Worm (Caenorhabditis elegans) whole organism, dauer: ENCODE data around the gene scav-2.

Experiments used
- unc-62 ChIP-seq: sonication (generic microtip); optimal IDR thresholded peaks from 2 replicates; lab custom pipeline; 2017; ENCODE audit warnings: missing biosample characterization, missing genetic modification reagents, missing genetic modification characterization

The scav-2 gene

DNA sequence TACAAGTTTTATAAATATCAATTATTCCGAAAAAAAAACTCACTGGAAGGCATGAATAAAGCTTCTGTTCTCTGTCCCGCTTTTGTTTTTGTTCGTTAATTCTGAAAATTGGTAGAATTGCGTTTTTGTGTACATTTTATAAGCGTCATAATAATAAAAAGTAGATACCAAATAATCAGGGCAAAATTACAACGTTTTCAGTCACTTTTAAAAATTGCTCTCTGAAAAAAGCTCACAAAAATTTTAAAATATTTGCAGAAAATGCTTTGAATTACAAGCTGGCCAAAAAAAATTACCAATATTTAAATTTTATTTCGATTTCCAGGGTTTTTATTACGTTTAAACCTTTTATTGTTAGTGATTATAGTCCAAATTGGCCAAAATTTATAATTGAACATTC is at the start of gene scav-2:
scav-2 (minus strand) TSS at position 101 of the 400 bp plus-strand sequence.
- TF ChIP-seq unc-62: no peak

DNA sequence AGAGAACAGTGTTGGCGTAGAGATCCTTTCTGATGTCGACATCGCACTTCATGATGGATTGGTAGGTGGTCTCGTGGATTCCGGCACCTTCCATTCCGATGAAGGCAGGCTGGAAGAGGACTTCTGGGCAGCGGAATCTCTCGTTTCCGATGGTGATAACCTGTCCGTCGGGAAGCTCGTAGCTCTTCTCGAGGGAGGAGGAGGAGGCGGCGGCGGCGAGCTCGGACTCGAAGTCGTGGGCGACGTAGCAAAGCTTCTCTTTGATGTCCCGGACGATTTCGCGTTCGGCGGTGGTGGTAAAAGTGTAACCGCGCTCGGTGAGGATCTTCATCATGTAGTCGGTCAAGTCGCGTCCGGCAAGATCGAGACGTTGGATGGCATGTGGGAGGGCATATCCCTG is 49.7 kb upstream of the scav-2 start:
- TF ChIP-seq unc-62: no peak

DNA sequence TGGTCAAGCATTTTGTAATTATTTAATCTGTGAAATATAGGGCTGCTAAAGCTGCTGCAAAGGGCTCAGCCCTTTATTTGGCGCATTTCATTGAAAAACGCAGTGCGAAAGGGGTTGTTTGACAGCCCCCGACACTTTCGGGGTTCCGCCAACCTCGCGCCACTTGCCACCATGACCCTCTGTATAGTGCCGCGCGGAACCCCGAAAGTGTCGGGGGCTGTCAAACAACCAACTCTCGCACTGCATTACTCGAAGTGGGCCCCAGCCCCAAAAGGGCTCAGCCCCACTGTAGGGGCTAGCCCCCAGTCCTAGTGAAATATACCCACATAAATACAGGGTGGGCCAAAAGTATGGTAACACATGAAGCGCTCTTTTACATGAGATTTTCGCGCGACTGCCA is 45.1 kb upstream of the scav-2 start:
- TF ChIP-seq unc-62: no peak

DNA sequence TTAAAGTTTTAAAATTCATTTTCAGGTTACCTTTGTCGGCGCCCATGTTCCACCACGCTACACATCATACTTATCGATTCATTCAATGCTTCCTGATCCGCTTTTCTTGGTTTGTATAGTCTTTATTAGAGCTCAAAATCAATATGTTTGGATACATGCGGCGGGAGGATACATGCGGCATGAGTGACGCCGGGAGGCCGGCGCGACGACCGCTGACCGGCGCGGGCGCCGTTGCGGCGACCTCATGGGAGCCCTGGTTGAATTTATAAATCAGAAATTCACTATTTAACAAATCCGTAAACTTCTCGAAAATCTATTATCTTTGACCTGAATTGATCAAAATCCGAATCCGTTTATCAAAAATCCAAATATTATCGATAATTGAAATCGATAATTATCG is 26.6 kb upstream of the scav-2 start:
- no peak for TF ChIP-seq unc-62

DNA sequence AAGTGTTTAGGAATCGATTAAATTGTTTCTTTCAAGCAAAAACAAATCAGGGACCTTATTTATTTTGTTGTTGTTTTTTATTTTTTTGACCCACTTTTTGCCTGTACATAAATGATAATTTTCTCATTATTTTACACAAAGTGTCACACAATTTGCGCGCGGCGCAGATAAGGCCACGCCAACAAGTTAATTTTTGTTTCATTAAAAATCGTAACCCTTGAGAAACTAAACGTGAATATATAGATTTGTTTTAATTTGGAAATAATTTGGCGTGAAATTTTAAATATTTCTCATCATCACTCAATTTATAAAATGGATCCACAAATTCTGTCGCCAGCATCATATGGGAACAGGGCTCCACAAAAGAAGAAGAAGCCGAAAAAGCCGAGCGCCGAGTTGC is 25.4 kb upstream of the scav-2 start, which contains the start of gene T05D4.5:
T05D4.5 (plus strand) TSS at position 301 of the 400 bp plus-strand sequence.
- no peak for TF ChIP-seq unc-62

DNA sequence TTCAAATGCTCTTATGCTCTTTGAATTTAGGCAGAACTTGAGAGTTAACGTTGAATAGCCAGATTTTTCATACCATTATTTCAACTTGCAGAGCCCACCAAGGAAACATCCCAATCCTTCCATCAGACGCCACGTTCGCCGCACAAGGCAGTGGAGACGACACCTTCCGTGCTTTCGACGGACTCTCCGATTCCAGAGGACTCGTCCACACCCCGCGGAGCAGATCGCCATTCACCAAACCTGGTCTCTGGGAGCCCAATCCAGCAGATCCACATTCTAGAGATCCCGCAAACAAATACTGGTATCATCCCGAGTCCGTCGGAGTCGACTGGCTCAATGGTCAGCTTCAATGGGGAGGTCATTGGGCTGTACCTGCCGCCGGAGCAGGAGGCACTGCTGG is 24.9 kb upstream of the scav-2 start:
- TF ChIP-seq unc-62: no peak

DNA sequence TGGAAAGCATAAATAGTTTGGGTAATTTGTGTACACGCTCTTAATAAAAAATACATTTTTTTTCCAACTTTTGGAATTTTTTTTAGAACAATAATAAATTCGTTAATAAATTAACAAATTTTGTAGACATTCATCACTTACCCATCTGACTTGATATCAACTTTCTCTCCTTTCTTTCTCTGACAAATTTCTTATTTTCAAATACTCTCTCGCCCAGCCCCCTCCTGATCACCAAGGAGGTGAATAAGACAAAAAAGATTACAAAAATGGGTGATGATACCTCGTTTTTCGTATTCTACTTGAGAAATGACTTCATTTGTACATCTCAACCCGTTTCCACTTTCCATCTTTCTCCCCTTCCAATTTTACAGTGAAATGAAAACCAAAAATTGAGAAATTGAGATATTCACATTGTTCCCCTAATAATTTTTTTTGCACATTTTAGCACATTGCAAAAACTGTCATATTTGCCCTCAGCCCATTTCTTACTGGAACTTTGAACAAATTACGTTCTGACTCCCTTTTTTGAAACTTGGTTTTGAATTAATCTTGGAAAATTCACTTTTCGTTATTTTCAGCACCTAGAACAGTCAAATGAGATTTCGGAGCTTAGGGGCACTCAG is 20.6 kb upstream of the scav-2 start, which contains the start of gene osm-7:
osm-7 (plus strand) TSS at position 573 of the 623 bp plus-strand sequence.
- TF ChIP-seq unc-62: no peak

DNA sequence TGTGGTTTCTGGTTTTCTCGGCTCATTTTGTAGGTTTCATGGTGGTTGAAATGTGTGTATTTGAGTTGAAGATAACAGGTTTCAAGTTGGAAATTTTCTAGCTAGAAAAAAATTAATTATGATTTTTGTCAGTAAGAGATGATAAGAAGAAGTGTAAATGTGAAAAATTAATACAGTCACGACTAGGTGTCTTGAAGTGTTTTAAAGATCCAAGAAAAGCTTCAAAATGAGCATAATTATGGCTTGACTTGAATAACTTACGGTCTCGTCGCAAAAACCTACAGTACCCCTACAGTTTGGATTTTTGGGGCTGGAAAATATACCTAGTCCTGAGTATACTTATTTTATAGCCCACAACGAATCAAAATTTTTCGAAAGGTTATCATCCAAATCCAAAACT is 15.2 kb upstream of the scav-2 start, which contains the start of gene exc-12:
exc-12 (minus strand) TSS at position 101 of the 400 bp plus-strand sequence.
- no peak for TF ChIP-seq unc-62

DNA sequence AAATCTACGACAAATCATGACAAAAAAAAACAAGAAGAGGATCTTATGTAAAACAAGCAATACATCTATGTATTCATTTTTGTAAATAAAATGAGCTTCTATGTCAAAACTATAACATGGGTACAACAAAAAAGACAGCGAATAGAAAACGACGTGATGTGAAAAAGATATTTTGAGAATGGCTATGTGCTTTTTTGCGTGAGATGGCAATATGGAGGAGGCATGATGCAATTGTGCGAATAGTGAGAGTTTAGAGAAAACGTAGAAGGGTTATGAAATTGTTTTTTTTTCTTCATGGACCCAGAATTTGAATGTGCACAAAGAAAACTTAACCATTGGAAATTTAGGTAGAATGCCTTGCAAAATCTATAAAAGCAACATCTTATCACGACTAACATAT is 10.8 kb upstream of the scav-2 start:
- no peak for TF ChIP-seq unc-62

DNA sequence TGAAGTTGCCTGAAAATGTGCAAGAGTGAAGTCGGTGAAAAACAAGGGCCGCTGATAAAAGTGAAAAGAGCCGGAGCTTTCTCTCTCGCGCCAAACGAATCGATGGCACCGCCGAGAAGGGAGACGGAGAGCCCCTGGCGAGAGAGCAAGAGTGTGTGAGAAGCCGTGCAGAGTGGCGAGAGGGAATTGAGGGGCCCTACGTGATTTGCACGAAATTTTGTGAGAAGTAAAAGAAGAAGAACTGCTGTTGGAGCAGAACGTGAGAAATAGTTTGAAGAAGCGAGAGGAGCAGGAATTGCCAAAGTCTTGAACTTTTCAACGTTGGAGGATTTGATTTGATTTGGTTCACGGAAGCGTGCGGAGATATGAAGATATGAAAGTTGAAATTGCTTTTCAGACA is 9.8 kb upstream of the scav-2 start, which contains the start of gene aldo-1:
aldo-1 (minus strand) TSS at position 9 of the 400 bp plus-strand sequence.
- TF ChIP-seq unc-62: no peak

DNA sequence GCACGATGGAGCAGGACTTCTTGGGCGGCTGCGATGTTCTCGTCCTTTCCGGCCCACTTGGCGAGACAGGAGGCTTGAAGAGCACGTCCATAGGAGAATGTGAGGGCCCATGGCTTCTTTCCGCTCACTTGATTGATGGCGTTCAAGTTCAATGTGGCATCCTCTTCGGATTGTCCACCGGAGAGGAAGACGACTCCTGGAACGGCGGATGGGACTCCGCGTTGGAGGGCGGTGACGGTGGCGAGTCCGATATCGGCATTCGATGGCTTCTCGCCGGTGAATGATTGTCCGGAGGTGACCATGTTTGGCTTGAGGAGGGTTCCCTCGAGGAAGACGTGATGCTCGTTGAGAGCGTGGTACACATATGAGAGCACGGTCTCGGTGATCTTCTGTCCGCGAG is 8.4 kb upstream of the scav-2 start:
- TF ChIP-seq unc-62: no peak

DNA sequence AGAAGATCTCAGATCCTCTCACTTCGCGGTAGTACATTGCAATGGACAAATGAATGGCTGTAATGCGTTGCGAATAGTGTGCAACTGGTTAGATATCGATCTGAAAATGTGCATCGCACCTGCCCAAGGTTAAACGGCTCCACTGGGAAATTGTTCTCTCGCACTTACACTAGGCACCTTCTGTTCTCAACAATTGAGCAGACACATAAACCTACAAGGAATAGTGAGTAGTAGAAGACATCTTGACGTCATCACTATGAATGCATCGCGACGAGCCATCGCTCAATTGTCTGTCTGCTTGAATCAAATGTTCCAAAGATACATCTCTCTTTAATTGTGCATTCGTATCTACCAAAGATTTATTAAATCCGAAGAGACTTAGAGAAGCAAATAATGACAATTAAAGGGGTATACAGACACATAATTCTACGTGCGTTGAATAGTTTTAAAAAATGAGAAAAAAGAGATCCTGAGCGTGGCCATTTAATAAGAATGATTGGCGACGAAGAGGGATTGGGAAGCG is 7.9 kb upstream of the scav-2 start, which contains the start of gene T05D4.2:
T05D4.2 (minus strand) TSS at position 83 of the 523 bp plus-strand sequence.
- no peak for TF ChIP-seq unc-62

DNA sequence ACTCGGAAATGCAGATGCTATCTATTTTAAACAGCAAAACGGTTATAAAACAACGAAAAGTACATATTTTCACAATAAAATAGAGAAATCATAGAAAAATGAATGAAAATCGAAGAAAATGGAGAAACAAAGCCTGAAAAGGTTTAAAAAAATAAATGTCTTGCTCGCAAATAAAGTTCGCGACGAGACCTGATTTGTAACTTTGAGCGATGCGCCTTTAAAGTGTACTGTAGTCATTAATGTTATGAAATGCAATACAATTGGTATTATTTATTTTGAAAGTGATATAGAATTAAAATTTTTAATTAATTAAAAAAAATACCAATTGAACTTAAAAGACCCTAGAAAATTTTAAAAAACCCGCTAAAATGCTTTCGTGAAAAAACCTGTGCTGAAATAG is 6.1 kb upstream of the scav-2 start:
- no peak for TF ChIP-seq unc-62

DNA sequence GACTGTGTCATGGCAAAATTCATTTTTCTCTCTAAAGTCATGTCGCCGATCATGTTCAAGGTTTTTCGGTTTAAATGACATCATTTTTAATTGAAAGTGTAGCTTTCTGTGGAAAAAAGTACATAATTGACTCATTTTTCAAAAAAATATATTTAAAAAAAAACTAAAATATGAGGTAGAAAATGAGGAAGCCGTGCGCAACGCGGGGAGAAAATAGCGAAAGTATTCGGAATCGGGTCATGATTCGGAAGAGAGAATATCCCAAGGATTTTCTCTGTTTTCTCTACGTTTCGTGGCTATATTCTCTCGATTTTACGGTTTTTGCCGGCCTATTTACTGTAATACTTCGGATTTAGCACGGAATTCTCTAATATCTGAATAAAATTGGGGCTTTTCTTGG is 5.6 kb upstream of the scav-2 start:
- no peak for TF ChIP-seq unc-62

DNA sequence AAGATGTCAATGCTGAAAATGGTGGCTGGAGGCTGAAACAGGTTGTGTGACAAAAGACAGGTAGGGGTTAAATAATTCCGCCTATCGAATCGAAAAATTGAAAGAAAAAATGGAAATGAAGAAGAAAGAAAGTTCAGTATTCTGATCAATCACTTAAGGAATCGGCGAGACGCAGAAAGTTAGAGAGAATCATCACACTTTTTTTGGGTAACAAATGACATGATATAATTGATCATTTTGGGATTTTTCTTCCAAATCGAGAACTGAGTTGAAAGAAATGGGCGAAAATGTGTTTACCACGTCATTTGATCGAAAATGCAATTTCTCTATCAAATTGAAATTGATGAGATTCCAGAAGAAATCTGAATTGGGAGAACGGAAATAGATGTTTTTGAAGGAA is 905 bp upstream of the scav-2 start:
- no peak for TF ChIP-seq unc-62

DNA sequence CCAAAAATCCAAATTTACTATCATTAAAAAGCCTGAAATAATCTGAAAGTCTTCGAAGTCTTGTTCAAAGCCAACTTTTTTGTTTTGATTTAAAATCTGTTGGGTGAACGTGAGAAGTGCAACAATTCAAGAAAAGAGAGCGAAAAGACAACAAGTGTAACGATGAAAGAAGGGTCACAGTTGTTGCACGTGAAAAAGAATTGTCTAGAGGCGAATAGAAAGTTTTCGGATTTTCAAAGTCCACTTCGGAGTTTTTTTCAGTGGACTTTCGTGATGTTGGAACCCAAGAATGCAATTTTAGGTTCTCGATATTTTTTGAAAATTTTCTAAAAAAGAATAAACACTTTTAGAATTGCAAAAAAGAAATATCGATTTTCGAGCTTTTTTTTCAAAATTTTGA is 5.2 kb downstream of the scav-2 start:
- TF ChIP-seq unc-62: no peak

DNA sequence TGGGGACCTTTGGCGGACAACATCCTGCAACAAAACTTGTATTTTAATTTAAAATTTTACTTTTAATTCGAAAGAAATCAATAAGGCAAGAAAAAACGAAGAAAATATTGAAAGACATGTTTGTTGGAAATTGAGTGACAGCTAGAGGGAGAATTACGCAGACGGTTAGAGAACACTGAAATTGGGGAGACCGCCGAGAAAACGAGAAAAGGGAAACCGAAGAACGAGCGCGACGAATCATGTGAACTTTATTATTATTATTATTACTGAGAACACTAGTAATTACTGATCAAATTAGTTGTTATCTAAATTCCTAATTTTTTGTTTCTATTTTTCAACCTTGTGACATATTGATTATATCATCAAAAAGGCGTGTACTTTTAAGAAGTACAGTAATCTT is 6.2 kb downstream of the scav-2 start, which contains the start of gene mmad-1:
mmad-1 (minus strand) TSS at position 24 of the 400 bp plus-strand sequence.
- TF ChIP-seq unc-62: no peak

DNA sequence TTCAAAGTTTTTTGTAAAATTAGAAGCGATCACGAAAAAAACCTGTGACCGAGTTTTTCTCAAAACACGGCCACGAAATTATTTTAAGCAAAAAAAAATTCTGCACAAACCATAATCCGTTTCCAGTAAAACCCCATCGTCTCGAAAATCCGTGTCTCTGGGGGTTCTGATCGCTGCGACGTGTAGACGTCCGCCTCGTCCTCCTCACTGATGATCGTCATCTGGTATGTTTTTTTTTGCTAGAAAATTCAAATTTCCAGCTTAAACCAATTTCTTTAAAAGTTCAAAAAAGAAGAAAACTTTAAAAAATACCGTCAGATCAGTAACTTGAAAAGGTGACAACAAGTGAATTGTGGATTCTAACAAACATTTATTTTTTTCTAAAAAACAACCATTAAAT is 8.6 kb downstream of the scav-2 start, which contains the start of gene Y76A2B.4:
Y76A2B.4 (minus strand) TSS at position 241 of the 400 bp plus-strand sequence.
- no peak for TF ChIP-seq unc-62
